Worm (Caenorhabditis elegans) whole organism, young adult: ENCODE measurements around the gene F20C5.6.

Source experiments
- B0336.3 ChIP-seq: fragments of 200-800 bp; sonication (Bioruptor generic); IDR thresholded peaks from 2 replicates; pipeline ENCODE4 v1.3.6; 2022; ENCODE audit warnings: missing genetic modification characterization, missing compliant biosample characterization
- C17E4.6 ChIP-seq: fragments of 200-800 bp; sonication (Bioruptor generic); IDR thresholded peaks from 2 replicates; pipeline ENCODE4 v1.3.6; 2022; ENCODE audit warnings: missing genetic modification reagents, missing genetic modification characterization, missing compliant biosample characterization
- F10E7.11 ChIP-seq: sonication (generic microtip); optimal IDR thresholded peaks from 2 replicates; lab custom pipeline; 2017; ENCODE audit warnings: mild to moderate bottlenecking, missing genetic modification characterization, moderate library complexity, missing compliant biosample characterization
- F22D6.2 ChIP-seq: sonication (generic microtip); optimal IDR thresholded peaks from 2 replicates; lab custom pipeline; 2016; ENCODE audit warnings: mild to moderate bottlenecking, missing genetic modification characterization, missing compliant biosample characterization
- F23B12.7 ChIP-seq: sonication (generic microtip); optimal IDR thresholded peaks from 2 replicates; lab custom pipeline; 2017; ENCODE audit warnings: missing genetic modification characterization, mild to moderate bottlenecking, missing compliant biosample characterization, antibody characterized with exemption, moderate library complexity; ENCODE audit not compliant: insufficient read depth
- F37B4.10 ChIP-seq: fragments of 200-800 bp; sonication (Bioruptor generic); IDR thresholded peaks from 2 replicates; pipeline ENCODE4 v1.3.6; 2022; ENCODE audit warnings: missing genetic modification characterization, missing compliant biosample characterization
- F39B2.1 ChIP-seq: fragments of 200-800 bp; sonication (Bioruptor generic); IDR thresholded peaks from 2 replicates; pipeline ENCODE4 v1.3.6; 2022; ENCODE audit warnings: missing genetic modification reagents, missing genetic modification characterization, missing compliant biosample characterization
- F52B5.7 ChIP-seq: sonication (generic microtip); optimal IDR thresholded peaks from 2 replicates; lab custom pipeline; 2016; ENCODE audit warnings: mild to moderate bottlenecking, missing genetic modification characterization, missing compliant biosample characterization
- K12H6.12 ChIP-seq: fragments of 200-800 bp; sonication (Bioruptor generic); optimal IDR thresholded peaks from 2 replicates; lab custom pipeline; 2018; ENCODE audit warnings: mild to moderate bottlenecking, missing genetic modification characterization, missing compliant biosample characterization
- T26A5.8 ChIP-seq: sonication (generic microtip); optimal IDR thresholded peaks from 2 replicates; lab custom pipeline; 2016; ENCODE audit warnings: missing genetic modification characterization, missing compliant biosample characterization
- Y56A3A.18 ChIP-seq: fragments of 200-800 bp; sonication (Bioruptor generic); IDR thresholded peaks from 2 replicates; pipeline ENCODE4 v1.3.6; 2022; ENCODE audit warnings: missing genetic modification reagents, missing genetic modification characterization, missing compliant biosample characterization
- ZK185.1 ChIP-seq: sonication (generic microtip); optimal IDR thresholded peaks from 2 replicates; lab custom pipeline; 2016; ENCODE audit warnings: mild to moderate bottlenecking, missing genetic modification characterization, missing compliant biosample characterization; ENCODE audit not compliant: poor library complexity, severe bottlenecking
- aptf-2 ChIP-seq: fragments of 200-800 bp; sonication (Bioruptor generic); conservative IDR thresholded peaks from 2 replicates; pipeline ENCODE4 v1.3.6; 2022; ENCODE audit warnings: missing genetic modification reagents, missing genetic modification characterization, missing compliant biosample characterization
- aptf-3 ChIP-seq: fragments of 200-800 bp; sonication (Bioruptor generic); IDR thresholded peaks from 2 replicates; pipeline ENCODE4 v1.3.6; 2022; ENCODE audit warnings: missing genetic modification characterization, missing compliant biosample characterization
- attf-5 ChIP-seq: fragments of 200-800 bp; sonication (Bioruptor generic); optimal IDR thresholded peaks from 2 replicates; lab custom pipeline; 2018; ENCODE audit warnings: mild to moderate bottlenecking, missing genetic modification characterization, missing compliant biosample characterization
- attf-6 ChIP-seq: fragments of 200-800 bp; sonication (Bioruptor generic); IDR thresholded peaks from 2 replicates; pipeline ENCODE4 v1.3.6; 2022; ENCODE audit warnings: missing genetic modification reagents, missing genetic modification characterization, missing compliant biosample characterization
- bed-1 ChIP-seq: fragments of 200-800 bp; sonication (Bioruptor generic); IDR thresholded peaks from 2 replicates; pipeline ENCODE4 v1.3.6; 2022; ENCODE audit warnings: missing genetic modification reagents, missing genetic modification characterization, missing compliant biosample characterization
- chd-7 ChIP-seq: sonication (generic microtip); optimal IDR thresholded peaks from 2 replicates; lab custom pipeline; 2016; ENCODE audit warnings: mild to moderate bottlenecking, missing genetic modification characterization, moderate library complexity, missing compliant biosample characterization
- die-1 ChIP-seq: sonication (generic microtip); optimal IDR thresholded peaks from 2 replicates; lab custom pipeline; 2016; ENCODE audit warnings: missing genotype, mild to moderate bottlenecking, missing genetic modification characterization, missing compliant biosample characterization
- dox-1 ChIP-seq: fragments of 200-800 bp; sonication (Bioruptor generic); IDR thresholded peaks from 2 replicates; pipeline ENCODE4 v1.3.6; 2022; ENCODE audit warnings: missing genetic modification reagents, missing genetic modification characterization, missing compliant biosample characterization
- egl-44 ChIP-seq: fragments of 200-800 bp; sonication (Bioruptor generic); IDR thresholded peaks from 2 replicates; pipeline ENCODE4 v1.3.6; 2022; ENCODE audit warnings: missing genetic modification reagents, missing genetic modification characterization, missing compliant biosample characterization
- egrh-3 ChIP-seq: fragments of 200-800 bp; sonication (Bioruptor generic); IDR thresholded peaks from 2 replicates; pipeline ENCODE4 v1.3.6; 2022; ENCODE audit warnings: missing genetic modification reagents, missing genetic modification characterization, missing compliant biosample characterization
- hlh-26 ChIP-seq: fragments of 200-800 bp; sonication (Bioruptor generic); conservative IDR thresholded peaks from 2 replicates; pipeline ENCODE4 v1.3.6; 2022; ENCODE audit warnings: missing genetic modification reagents, missing genetic modification characterization, missing compliant biosample characterization
- hmg-20 ChIP-seq: fragments of 200-800 bp; sonication (Bioruptor generic); IDR thresholded peaks from 2 replicates; pipeline ENCODE4 v1.3.6; 2022; ENCODE audit warnings: missing genetic modification reagents, missing genetic modification characterization, missing compliant biosample characterization
- hsf-1 ChIP-seq: fragments of 200-800 bp; sonication (Bioruptor generic); IDR thresholded peaks from 2 replicates; pipeline ENCODE4 v1.3.6; 2022; ENCODE audit warnings: missing genetic modification reagents, missing genetic modification characterization, missing compliant biosample characterization
- lag-1 ChIP-seq: fragments of 200-800 bp; sonication (Bioruptor generic); IDR thresholded peaks from 2 replicates; pipeline ENCODE4 v1.3.6; 2022; ENCODE audit warnings: missing genetic modification reagents, missing genetic modification characterization, missing compliant biosample characterization
- let-526 ChIP-seq: fragments of 200-800 bp; sonication (Bioruptor generic); IDR thresholded peaks from 2 replicates; pipeline ENCODE4 v1.3.6; 2022; ENCODE audit warnings: missing genetic modification reagents, missing genetic modification characterization, missing compliant biosample characterization
- lin-40 ChIP-seq: sonication (generic microtip); optimal IDR thresholded peaks from 2 replicates; lab custom pipeline; 2016; ENCODE audit warnings: missing genetic modification characterization, mild to moderate bottlenecking, missing compliant biosample characterization, missing genotype, missing genetic modification reagents
- lsl-1 ChIP-seq: fragments of 200-800 bp; sonication (Bioruptor generic); optimal IDR thresholded peaks from 2 replicates; lab custom pipeline; 2018; ENCODE audit warnings: mild to moderate bottlenecking, missing genetic modification characterization, moderate library complexity, missing compliant biosample characterization
- lsy-27 ChIP-seq: sonication (generic microtip); optimal IDR thresholded peaks from 2 replicates; lab custom pipeline; 2017; ENCODE audit warnings: missing genetic modification characterization, mild to moderate bottlenecking, missing compliant biosample characterization, antibody characterized with exemption, missing genotype, borderline replicate concordance; ENCODE audit not compliant: insufficient read depth
- madf-10 ChIP-seq: sonication (generic microtip); optimal IDR thresholded peaks from 2 replicates; lab custom pipeline; 2016; ENCODE audit warnings: mild to moderate bottlenecking, missing genetic modification characterization, missing compliant biosample characterization
- mel-28 ChIP-seq: sonication (generic microtip); optimal IDR thresholded peaks from 2 replicates; lab custom pipeline; 2016; ENCODE audit warnings: borderline replicate concordance, mild to moderate bottlenecking, missing genetic modification characterization, missing compliant biosample characterization
- mes-4 ChIP-seq: sonication (generic microtip); optimal IDR thresholded peaks from 2 replicates; lab custom pipeline; 2016; ENCODE audit warnings: missing genotype, missing genetic modification characterization, missing compliant biosample characterization
- nfya-1 ChIP-seq: sonication (generic microtip); optimal IDR thresholded peaks from 2 replicates; lab custom pipeline; 2017; ENCODE audit warnings: antibody characterized with exemption, missing compliant biosample characterization, missing genetic modification characterization, borderline replicate concordance; ENCODE audit not compliant: insufficient read depth
- nfya-2 ChIP-seq: fragments of 200-800 bp; sonication (Bioruptor generic); IDR thresholded peaks from 2 replicates; pipeline ENCODE4 v1.3.6; 2022; ENCODE audit warnings: missing genetic modification reagents, missing genetic modification characterization, missing compliant biosample characterization
- nhr-80 ChIP-seq: sonication (generic microtip); optimal IDR thresholded peaks from 2 replicates; lab custom pipeline; 2016; ENCODE audit warnings: missing genetic modification characterization, missing compliant biosample characterization
- nhr-90 ChIP-seq: sonication (generic microtip); optimal IDR thresholded peaks from 2 replicates; lab custom pipeline; 2016; ENCODE audit warnings: missing genotype, mild to moderate bottlenecking, missing genetic modification characterization, missing compliant biosample characterization
- rpc-1 ChIP-seq, 2 experiments: fragments of 150-350 bp in 1 of 2; sonication (generic microtip) in 1 of 2; optimal IDR thresholded peaks; 2 replicates each; lab custom pipeline; 2014 to 2018; ENCODE audit warnings: missing biosample characterization in 1 of 2, missing genetic modification characterization in 1 of 2, missing genetic modification reagents in 1 of 2, missing genotype in 1 of 2
- snpc-3.4 ChIP-seq: sonication (generic microtip); optimal IDR thresholded peaks from 2 replicates; lab custom pipeline; 2017; ENCODE audit warnings: missing genetic modification characterization, mild to moderate bottlenecking, missing compliant biosample characterization, antibody characterized with exemption, moderate library complexity, missing genotype, missing genetic modification reagents
- tbp1 ChIP-seq: fragments of 200-800 bp; sonication (Bioruptor generic); optimal IDR thresholded peaks from 2 replicates; lab custom pipeline; 2018; ENCODE audit warnings: mild to moderate bottlenecking, missing genetic modification characterization, missing compliant biosample characterization
- tbx-9 ChIP-seq: sonication (generic microtip); optimal IDR thresholded peaks from 2 replicates; lab custom pipeline; 2016; ENCODE audit warnings: borderline replicate concordance, missing genetic modification characterization, inconsistent platforms, missing compliant biosample characterization
- tlf-1 ChIP-seq: fragments of 200-800 bp; sonication (Bioruptor generic); optimal IDR thresholded peaks from 2 replicates; lab custom pipeline; 2018; ENCODE audit warnings: mild to moderate bottlenecking, missing genetic modification characterization, missing compliant biosample characterization
- zfh-2 ChIP-seq: fragments of 200-800 bp; sonication (Bioruptor generic); conservative IDR thresholded peaks from 2 replicates; pipeline ENCODE4 v1.3.6; 2022; ENCODE audit warnings: missing genetic modification reagents, missing genetic modification characterization, missing compliant biosample characterization
- ztf-28 ChIP-seq: fragments of 200-800 bp; sonication (Bioruptor generic); IDR thresholded peaks from 2 replicates; pipeline ENCODE4 v1.3.6; 2022; ENCODE audit warnings: missing genetic modification reagents, missing genetic modification characterization, missing compliant biosample characterization
- ztf-3 ChIP-seq: fragments of 200-800 bp; sonication (Bioruptor generic); optimal IDR thresholded peaks from 2 replicates; lab custom pipeline; 2018; ENCODE audit warnings: mild to moderate bottlenecking, missing genetic modification characterization, missing compliant biosample characterization

The F20C5.6 gene

ce11 chrIV:8794895-8795665 lies 22.1 kb upstream of the F20C5.6 start (continued):
- TF ChIP-seq dox-1 (GFP tag; lab: Robert Waterston, UW) (peak; percentile 94), egrh-3 (GFP tag; lab: Robert Waterston, UW) (peak; percentile 99), K12H6.12 (tag; lab: Kevin White, UChicago) (peak; percentile 95), F37B4.10 (0 out of 2 replicates have a peak, but pooled peaks have one; percentile 67), nfya-1 (tag; lab: Kevin White, UChicago) (no peak), B0336.3 (GFP tag; lab: Robert Waterston, UW) (no peak; the same call in none of the 2 replicates), F52B5.7 (tag; lab: Kevin White, UChicago) (peak; percentile 61), zfh-2 (GFP tag; lab: Robert Waterston, UW) (peak; percentile 100), tlf-1 (GFP tag; lab: Kevin White, UChicago) (peak; percentile 52), snpc-3.4 (peak; percentile 18), lsy-27 (tag; lab: Kevin White, UChicago) (no peak), bed-1 (GFP tag; lab: Robert Waterston, UW) (no peak), attf-6 (GFP tag; lab: Robert Waterston, UW) (no peak), ZK185.1 (tag; lab: Kevin White, UChicago) (no peak), F10E7.11 (peak; percentile 3), lag-1 (GFP tag; lab: Robert Waterston, UW) (no peak), hlh-26 (GFP tag; lab: Robert Waterston, UW) (no peak), hsf-1 (GFP tag; lab: Robert Waterston, UW) (no peak), ztf-28 (GFP tag; lab: Robert Waterston, UW) (no peak), mes-4 (tag; lab: Kevin White, UChicago) (no peak), aptf-3 (GFP tag; lab: Robert Waterston, UW) (no peak), tbp1 (GFP tag; lab: Kevin White, UChicago) (peak; percentile 57), madf-10 (peak; percentile 89), egl-44 (GFP tag; lab: Robert Waterston, UW) (0 out of 2 replicates have a peak, but pooled peaks have one; percentile 60), C17E4.6 (GFP tag; lab: Robert Waterston, UW) (no peak), nhr-90 (peak; percentile 69), F23B12.7 (tag; lab: Kevin White, UChicago) (peak; percentile 12), tbx-9 (tag; lab: Kevin White, UChicago) (no peak), mel-28 (tag; lab: Kevin White, UChicago) (no peak), lsl-1 (GFP tag; lab: Kevin White, UChicago) (no peak), T26A5.8 (tag; lab: Kevin White, UChicago) (no peak), hmg-20 (GFP tag; lab: Robert Waterston, UW) (peak; percentile 22; the same call in 1 of the 2 replicates), attf-5 (GFP tag; lab: Kevin White, UChicago) (peak; percentile 94), chd-7 (tag; lab: Kevin White, UChicago) (peak; percentile 94)

- TF ChIP-seq T26A5.8 (tag; lab: Kevin White, UChicago) (no peak), F39B2.1 (GFP tag; lab: Robert Waterston, UW) (no peak), nhr-80 (tag; lab: Kevin White, UChicago) (peak; percentile 94), ztf-3 (no peak), lin-40 (tag; lab: Kevin White, UChicago) (peak; percentile 17), egl-44 (GFP tag; lab: Robert Waterston, UW) (no peak), hsf-1 (GFP tag; lab: Robert Waterston, UW) (no peak), hmg-20 (GFP tag; lab: Robert Waterston, UW) (no peak), aptf-2 (GFP tag; lab: Robert Waterston, UW) (no peak), Y56A3A.18 (no peak), rpc-1 (optimal IDR thresholded peaks at IDR 0.05; lab: Kevin White, UChicago) (no peak), rpc-1 (tag; optimal IDR thresholded peaks at IDR 0.05; lab: Kevin White, UChicago) (no peak), aptf-3 (GFP tag; lab: Robert Waterston, UW) (no peak), nfya-2 (GFP tag; lab: Robert Waterston, UW) (no peak), ZK185.1 (tag; lab: Kevin White, UChicago) (no peak), dox-1 (GFP tag; lab: Robert Waterston, UW) (0 out of 2 replicates have a peak, but pooled peaks have one; percentile 21), let-526 (GFP tag; lab: Robert Waterston, UW) (no peak), lag-1 (GFP tag; lab: Robert Waterston, UW) (no peak), F22D6.2 (tag; lab: Kevin White, UChicago) (no peak), die-1 (tag; lab: Kevin White, UChicago) (no peak)
Measured at ce11 chrIV:8793223-8793622, 20.2 kb upstream of the F20C5.6 start.
